Worm (Caenorhabditis elegans) whole organism, young adult: ENCODE data around the gene lrx-1.

Source experiments
- B0019.2 ChIP-seq: fragments of 200-800 bp; sonication (Bioruptor generic); conservative IDR thresholded peaks from 2 replicates; pipeline ENCODE4 v1.3.6; 2022; ENCODE audit warnings: missing genetic modification reagents, missing genetic modification characterization, missing compliant biosample characterization
- B0035.1 ChIP-seq: sonication (generic microtip); optimal IDR thresholded peaks from 2 replicates; lab custom pipeline; 2016; ENCODE audit warnings: missing genetic modification characterization, mild to moderate bottlenecking, missing compliant biosample characterization, missing genotype, missing genetic modification reagents
- F22D6.2 ChIP-seq: sonication (generic microtip); optimal IDR thresholded peaks from 2 replicates; lab custom pipeline; 2016; ENCODE audit warnings: mild to moderate bottlenecking, missing genetic modification characterization, missing compliant biosample characterization
- F33H1.4 ChIP-seq: fragments of 200-800 bp; sonication (Bioruptor generic); IDR thresholded peaks from 2 replicates; pipeline ENCODE4 v1.3.6; 2022; ENCODE audit warnings: missing genetic modification reagents, missing genetic modification characterization, missing compliant biosample characterization
- F57C9.4 ChIP-seq: sonication (generic microtip); optimal IDR thresholded peaks from 2 replicates; lab custom pipeline; 2017; ENCODE audit warnings: mild to moderate bottlenecking, missing genetic modification characterization, missing compliant biosample characterization
- K12H6.12 ChIP-seq: fragments of 200-800 bp; sonication (Bioruptor generic); optimal IDR thresholded peaks from 2 replicates; lab custom pipeline; 2018; ENCODE audit warnings: mild to moderate bottlenecking, missing genetic modification characterization, missing compliant biosample characterization
- T07F8.4 ChIP-seq: sonication (generic microtip); optimal IDR thresholded peaks from 2 replicates; lab custom pipeline; 2016; ENCODE audit warnings: mild to moderate bottlenecking, missing genetic modification characterization, moderate library complexity, missing compliant biosample characterization
- Y53G8AR.9 ChIP-seq: fragments of 200-800 bp; sonication (Bioruptor generic); conservative IDR thresholded peaks from 2 replicates; pipeline ENCODE4 v1.3.6; 2022; ENCODE audit warnings: missing genetic modification reagents, missing genetic modification characterization, missing compliant biosample characterization
- Y67H2A.10 ChIP-seq: fragments of 200-800 bp; sonication (Bioruptor generic); conservative IDR thresholded peaks from 2 replicates; pipeline ENCODE4 v1.3.6; 2022; ENCODE audit warnings: missing genetic modification reagents, missing genetic modification characterization, missing compliant biosample characterization
- ZK185.1 ChIP-seq: sonication (generic microtip); optimal IDR thresholded peaks from 2 replicates; lab custom pipeline; 2016; ENCODE audit warnings: mild to moderate bottlenecking, missing genetic modification characterization, missing compliant biosample characterization; ENCODE audit not compliant: poor library complexity, severe bottlenecking
- ama-1 ChIP-seq, 3 experiments: fragments of 150-350 bp in 1 of 3; sonication (generic microtip) in 2 of 3; optimal IDR thresholded peaks; 2 replicates each; lab custom pipeline; 2014 to 2018; ENCODE audit warnings: missing biosample characterization in 2 of 3, missing genetic modification characterization in 2 of 3, missing genetic modification reagents in 2 of 3
- aptf-3 ChIP-seq: fragments of 200-800 bp; sonication (Bioruptor generic); IDR thresholded peaks from 2 replicates; pipeline ENCODE4 v1.3.6; 2022; ENCODE audit warnings: missing genetic modification characterization, missing compliant biosample characterization
- atf-7 ChIP-seq: sonication (generic microtip); optimal IDR thresholded peaks from 2 replicates; lab custom pipeline; 2017; ENCODE audit warnings: mild to moderate bottlenecking, missing genetic modification characterization, missing compliant biosample characterization
- bed-1 ChIP-seq: fragments of 200-800 bp; sonication (Bioruptor generic); IDR thresholded peaks from 2 replicates; pipeline ENCODE4 v1.3.6; 2022; ENCODE audit warnings: missing genetic modification reagents, missing genetic modification characterization, missing compliant biosample characterization
- ceh-100 ChIP-seq: fragments of 200-800 bp; sonication (Bioruptor generic); IDR thresholded peaks from 2 replicates; pipeline ENCODE4 v1.3.6; 2022; ENCODE audit warnings: missing genetic modification reagents, missing genetic modification characterization, missing compliant biosample characterization
- ceh-40 ChIP-seq: fragments of 200-800 bp; sonication (Bioruptor generic); IDR thresholded peaks from 2 replicates; pipeline ENCODE4 v1.3.6; 2022; ENCODE audit warnings: missing genetic modification characterization, missing compliant biosample characterization
- ceh-58 ChIP-seq: fragments of 200-800 bp; sonication (Bioruptor generic); IDR thresholded peaks from 2 replicates; pipeline ENCODE4 v1.3.6; 2022; ENCODE audit warnings: missing genetic modification characterization, missing compliant biosample characterization
- dox-1 ChIP-seq: fragments of 200-800 bp; sonication (Bioruptor generic); IDR thresholded peaks from 2 replicates; pipeline ENCODE4 v1.3.6; 2022; ENCODE audit warnings: missing genetic modification reagents, missing genetic modification characterization, missing compliant biosample characterization
- dpl-1 ChIP-seq: fragments of 150-350 bp; optimal IDR thresholded peaks from 2 replicates; lab custom pipeline; 2014; ENCODE audit warnings: missing biosample characterization, missing genetic modification reagents, missing genetic modification characterization
- egl-18 ChIP-seq: fragments of 200-800 bp; sonication (Bioruptor generic); IDR thresholded peaks from 2 replicates; pipeline ENCODE4 v1.3.6; 2022; ENCODE audit warnings: missing genetic modification reagents, missing genetic modification characterization, missing compliant biosample characterization
- egl-44 ChIP-seq: fragments of 200-800 bp; sonication (Bioruptor generic); IDR thresholded peaks from 2 replicates; pipeline ENCODE4 v1.3.6; 2022; ENCODE audit warnings: missing genetic modification reagents, missing genetic modification characterization, missing compliant biosample characterization
- egrh-3 ChIP-seq: fragments of 200-800 bp; sonication (Bioruptor generic); IDR thresholded peaks from 2 replicates; pipeline ENCODE4 v1.3.6; 2022; ENCODE audit warnings: missing genetic modification reagents, missing genetic modification characterization, missing compliant biosample characterization
- ets-4 ChIP-seq: fragments of 200-800 bp; sonication (Bioruptor generic); optimal IDR thresholded peaks from 2 replicates; lab custom pipeline; 2018; ENCODE audit warnings: mild to moderate bottlenecking, missing genetic modification characterization, missing compliant biosample characterization
- hmg-20 ChIP-seq: fragments of 200-800 bp; sonication (Bioruptor generic); IDR thresholded peaks from 2 replicates; pipeline ENCODE4 v1.3.6; 2022; ENCODE audit warnings: missing genetic modification reagents, missing genetic modification characterization, missing compliant biosample characterization
- lag-1 ChIP-seq: fragments of 200-800 bp; sonication (Bioruptor generic); IDR thresholded peaks from 2 replicates; pipeline ENCODE4 v1.3.6; 2022; ENCODE audit warnings: missing genetic modification reagents, missing genetic modification characterization, missing compliant biosample characterization
- mes-4 ChIP-seq: sonication (generic microtip); optimal IDR thresholded peaks from 2 replicates; lab custom pipeline; 2016; ENCODE audit warnings: missing genotype, missing genetic modification characterization, missing compliant biosample characterization
- nhr-120 ChIP-seq: fragments of 200-800 bp; sonication (Bioruptor generic); IDR thresholded peaks from 2 replicates; pipeline ENCODE4 v1.3.6; 2022; ENCODE audit warnings: missing genetic modification characterization, missing compliant biosample characterization
- nhr-80 ChIP-seq: sonication (generic microtip); optimal IDR thresholded peaks from 2 replicates; lab custom pipeline; 2016; ENCODE audit warnings: missing genetic modification characterization, missing compliant biosample characterization
- pha-4 ChIP-seq: fragments of 150-350 bp; sonication (generic microtip); optimal IDR thresholded peaks from 2 replicates; lab custom pipeline; 2014; ENCODE audit warnings: missing biosample characterization, missing genetic modification reagents, missing genetic modification characterization
- snpc-1.3 ChIP-seq: sonication (generic microtip); optimal IDR thresholded peaks from 2 replicates; lab custom pipeline; 2017; ENCODE audit warnings: missing genetic modification characterization, mild to moderate bottlenecking, missing compliant biosample characterization, antibody characterized with exemption, moderate library complexity, missing genotype, missing genetic modification reagents; ENCODE audit not compliant: insufficient read depth
- snpc-4 ChIP-seq, 5 experiments: fragments of 150-350 bp in 1 of 5; sonication (generic microtip) in 4 of 5; optimal IDR thresholded peaks; 2 replicates each; lab custom pipeline; 2014 to 2018; ENCODE audit warnings: missing genetic modification characterization in 5 of 5, missing biosample characterization in 3 of 5, antibody characterized with exemption in 2 of 5, mild to moderate bottlenecking in 2 of 5, missing compliant biosample characterization in 2 of 5, missing genotype in 2 of 5, moderate library complexity in 2 of 5, missing genetic modification reagents in 1 of 5
- tbp1 ChIP-seq: fragments of 200-800 bp; sonication (Bioruptor generic); optimal IDR thresholded peaks from 2 replicates; lab custom pipeline; 2018; ENCODE audit warnings: mild to moderate bottlenecking, missing genetic modification characterization, missing compliant biosample characterization
- zfh-2 ChIP-seq: fragments of 200-800 bp; sonication (Bioruptor generic); conservative IDR thresholded peaks from 2 replicates; pipeline ENCODE4 v1.3.6; 2022; ENCODE audit warnings: missing genetic modification reagents, missing genetic modification characterization, missing compliant biosample characterization
- zim-3 ChIP-seq: sonication (generic microtip); optimal IDR thresholded peaks from 2 replicates; lab custom pipeline; 2017; ENCODE audit warnings: mild to moderate bottlenecking, missing genetic modification characterization, moderate library complexity, missing compliant biosample characterization
- ztf-26 ChIP-seq: sonication (generic microtip); optimal IDR thresholded peaks from 2 replicates; lab custom pipeline; 2017; ENCODE audit warnings: missing genetic modification characterization, missing compliant biosample characterization

The lrx-1 gene

DNA sequence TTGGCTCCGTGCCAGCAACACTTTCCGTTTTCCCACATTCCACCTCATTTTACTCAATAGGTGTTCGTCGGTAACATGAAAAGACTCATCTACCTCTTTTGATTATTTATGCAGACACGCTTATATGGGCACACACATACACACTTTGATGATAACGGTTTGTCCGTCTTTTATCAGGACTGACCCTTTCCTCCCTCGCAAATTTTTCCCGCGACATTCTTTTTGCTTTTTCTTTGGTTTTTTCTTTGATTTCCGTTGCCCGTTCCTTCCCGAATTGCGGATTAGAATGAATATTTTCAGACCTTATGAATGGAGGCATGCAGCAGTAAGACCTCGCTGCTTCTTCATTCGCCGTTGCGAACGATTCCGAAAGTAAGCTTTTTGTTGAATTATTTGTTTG is 39.3 kb upstream of the lrx-1 start, which contains the start of gene vab-8:
TSS of gene vab-8 (plus strand) at position 301 of the 400 bp plus-strand sequence.
- no peak for TF ChIP-seq ceh-40 (GFP tag; lab: Robert Waterston, UW)
- peak; percentile 57 for TF ChIP-seq nhr-80
- no peak for TF ChIP-seq ama-1 (optimal IDR thresholded peaks at IDR 0.05; lab: Kevin White, UChicago)
- no peak for TF ChIP-seq ama-1 (GFP tag; optimal IDR thresholded peaks at IDR 0.05; lab: Kevin White, UChicago)

DNA sequence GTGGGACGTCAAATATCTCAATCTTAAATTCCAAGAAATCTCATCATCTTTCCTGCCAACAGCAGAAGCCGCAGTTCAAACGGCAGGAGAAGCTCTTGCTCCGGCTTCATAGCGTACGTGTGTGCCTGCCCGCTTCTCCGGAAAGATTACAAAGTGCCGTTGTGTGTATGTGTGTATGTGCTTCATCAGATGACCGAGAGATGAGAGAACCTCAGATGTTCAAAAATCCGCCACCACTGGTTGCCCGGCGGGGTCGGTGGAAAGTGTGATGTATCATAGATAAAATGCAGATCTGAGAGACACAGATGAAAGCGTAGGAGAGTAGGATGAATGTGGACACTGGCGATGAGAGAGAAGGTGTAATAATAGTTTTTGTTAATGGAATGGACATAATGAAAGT is 18.9 kb upstream of the lrx-1 start:
- TF ChIP-seq ama-1 (optimal IDR thresholded peaks at IDR 0.05; lab: Kevin White, UChicago) (no peak), ama-1 (GFP tag; optimal IDR thresholded peaks at IDR 0.05; lab: Kevin White, UChicago) (no peak), egl-44 (GFP tag; lab: Robert Waterston, UW) (no peak), egl-18 (GFP tag; lab: Robert Waterston, UW) (no peak), T07F8.4 (tag; lab: Kevin White, UChicago) (no peak), snpc-4 (GFP tag; optimal IDR thresholded peaks at IDR 0.05; lab: Kevin White, UChicago) (no peak), snpc-4 (tag; optimal IDR thresholded peaks at IDR 0.05; lab: Kevin White, UChicago) (no peak), ZK185.1 (tag; lab: Kevin White, UChicago) (no peak), atf-7 (tag; lab: Kevin White, UChicago) (no peak)

DNA sequence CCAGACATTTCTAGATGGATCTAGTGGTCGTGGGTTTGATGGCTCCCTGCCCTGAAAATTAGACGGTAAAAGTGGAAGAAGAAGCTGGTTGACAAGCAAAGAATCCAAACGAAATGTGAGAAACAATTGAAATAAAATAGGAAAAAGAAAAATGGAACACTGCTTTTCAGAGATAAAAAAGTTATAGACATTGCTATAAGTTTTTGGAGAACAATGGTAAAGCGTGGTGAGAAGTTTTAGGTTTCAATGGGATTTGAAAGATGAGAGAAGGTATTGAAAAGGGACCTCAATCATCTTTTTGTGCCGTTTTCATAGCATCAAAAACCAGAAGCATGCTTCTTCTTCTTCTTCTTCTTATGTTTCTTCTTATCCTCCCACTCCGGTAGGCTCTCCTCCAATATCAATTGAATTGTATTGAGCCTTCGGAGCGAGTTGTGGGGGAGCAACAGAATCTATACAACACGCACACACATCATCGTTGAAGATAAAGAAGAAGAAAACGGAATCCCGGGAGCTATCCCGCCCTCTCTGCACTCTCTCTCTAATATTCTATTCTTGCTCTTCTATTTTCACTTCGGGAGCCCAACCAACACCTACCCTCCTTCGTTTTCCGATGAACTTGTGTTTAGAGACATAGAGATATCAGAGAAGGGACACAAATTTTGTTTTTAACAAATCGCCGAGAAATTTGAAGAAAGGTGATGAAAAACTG is 17.9 kb upstream of the lrx-1 start, which contains the start of gene myo-3:
TSS of gene myo-3 (minus strand) at position 51 of the 712 bp plus-strand sequence.
- TF ChIP-seq B0035.1 (no peak), F22D6.2 (tag; lab: Kevin White, UChicago) (no peak), egrh-3 (GFP tag; lab: Robert Waterston, UW) (no peak), lag-1 (GFP tag; lab: Robert Waterston, UW) (no peak), tbp1 (GFP tag; lab: Kevin White, UChicago) (no peak), ceh-58 (GFP tag; lab: Robert Waterston, UW) (no peak), Y67H2A.10 (GFP tag; lab: Robert Waterston, UW) (no peak), hmg-20 (no peak), dpl-1 (GFP tag; lab: Kevin White, UChicago) (no peak), zfh-2 (GFP tag; lab: Robert Waterston, UW) (no peak)

ce11 chrV:12235502-12235901 is 16.9 kb upstream of the lrx-1 start:
- no peak for TF ChIP-seq tbp1 (GFP tag; lab: Kevin White, UChicago)
- no peak for TF ChIP-seq dox-1 (GFP tag; lab: Robert Waterston, UW)
- no peak for TF ChIP-seq Y67H2A.10 (GFP tag; lab: Robert Waterston, UW)
- no peak for TF ChIP-seq ets-4 (GFP tag; lab: Kevin White, UChicago)
- TF ChIP-seq ztf-26 (tag; lab: Kevin White, UChicago) = no peak
- TF ChIP-seq ceh-100 (GFP tag; lab: Robert Waterston, UW) = no peak
- TF ChIP-seq bed-1 (GFP tag; lab: Robert Waterston, UW) = no peak
- no peak for TF ChIP-seq zim-3 (tag; lab: Kevin White, UChicago)
- no peak for TF ChIP-seq F22D6.2 (tag; lab: Kevin White, UChicago)
- TF ChIP-seq K12H6.12 (tag; lab: Kevin White, UChicago) = no peak
- no peak for TF ChIP-seq Y53G8AR.9
- no peak for TF ChIP-seq B0035.1
- no peak for TF ChIP-seq pha-4 (tag; lab: Kevin White, UChicago)
- TF ChIP-seq aptf-3 (GFP tag; lab: Robert Waterston, UW) = no peak
- TF ChIP-seq mes-4 = no peak
- TF ChIP-seq F57C9.4 (tag; lab: Kevin White, UChicago) = no peak
- no peak for TF ChIP-seq F33H1.4 (GFP tag; lab: Robert Waterston, UW)
- TF ChIP-seq snpc-1.3 (tag; lab: Kevin White, UChicago) = no peak
- no peak for TF ChIP-seq nhr-120
- TF ChIP-seq B0019.2 (GFP tag; lab: Robert Waterston, UW) = no peak
- TF ChIP-seq, all 124 proteins: peak for 0
